Worm (Caenorhabditis elegans) whole organism, mixed stage, embryonic: Measurements from ENCODE around the gene F11C1.10.

ENCODE experiments used
- M03D4.4 ChIP-seq: sonication (generic microtip); optimal IDR thresholded peaks from 2 replicates; lab custom pipeline; 2017; ENCODE audit warnings: mild to moderate bottlenecking, missing genetic modification characterization, missing compliant biosample characterization
- bed-3 ChIP-seq: fragments of 200-800 bp; sonication (Bioruptor generic); optimal IDR thresholded peaks from 3 replicates; lab custom pipeline; 2018; ENCODE audit warnings: mild to moderate bottlenecking, missing genetic modification characterization, moderate library complexity, missing compliant biosample characterization
- blmp-1 ChIP-seq: fragments of 150-350 bp; optimal IDR thresholded peaks from 2 replicates; lab custom pipeline; 2014; ENCODE audit warnings: missing biosample characterization, missing genetic modification characterization
- ceh-39 ChIP-seq: fragments of 150-350 bp; optimal IDR thresholded peaks from 2 replicates; lab custom pipeline; 2014; ENCODE audit warnings: missing biosample characterization, missing genetic modification characterization
- ceh-43 ChIP-seq: fragments of 200-800 bp; sonication (Bioruptor generic); optimal IDR thresholded peaks from 2 replicates; lab custom pipeline; 2018; ENCODE audit warnings: mild to moderate bottlenecking, missing genetic modification characterization, moderate library complexity, missing compliant biosample characterization
- ceh-83 ChIP-seq: fragments of 200-800 bp; sonication (Bioruptor generic); optimal IDR thresholded peaks from 2 replicates; lab custom pipeline; 2018; ENCODE audit warnings: mild to moderate bottlenecking, missing genetic modification characterization, missing compliant biosample characterization
- ces-1 ChIP-seq: fragments of 150-350 bp; optimal IDR thresholded peaks from 2 replicates; lab custom pipeline; 2014; ENCODE audit warnings: missing biosample characterization, missing genetic modification reagents, missing genetic modification characterization
- cnd-1 ChIP-seq: fragments of 200-800 bp; sonication (Bioruptor generic); optimal IDR thresholded peaks from 2 replicates; lab custom pipeline; 2018; ENCODE audit warnings: mild to moderate bottlenecking, missing genetic modification characterization, missing compliant biosample characterization
- drap-1 ChIP-seq: fragments of 200-800 bp; sonication (Bioruptor generic); optimal IDR thresholded peaks from 3 replicates; lab custom pipeline; 2018; ENCODE audit warnings: mild to moderate bottlenecking, missing genetic modification characterization, missing compliant biosample characterization
- elt-1 ChIP-seq: sonication (generic microtip); optimal IDR thresholded peaks from 2 replicates; lab custom pipeline; 2017; ENCODE audit warnings: missing genetic modification characterization, mild to moderate bottlenecking, missing compliant biosample characterization, antibody characterized with exemption, moderate library complexity, borderline replicate concordance; ENCODE audit not compliant: insufficient read depth
- elt-3 ChIP-seq: fragments of 150-350 bp; optimal IDR thresholded peaks from 2 replicates; lab custom pipeline; 2014; ENCODE audit warnings: missing biosample characterization, missing genetic modification characterization
- flh-1 ChIP-seq: fragments of 200-800 bp; sonication (Bioruptor generic); optimal IDR thresholded peaks from 2 replicates; lab custom pipeline; 2018; ENCODE audit warnings: mild to moderate bottlenecking, missing genetic modification characterization, moderate library complexity, missing compliant biosample characterization
- ham-2 ChIP-seq: fragments of 200-800 bp; sonication (Bioruptor generic); optimal IDR thresholded peaks from 2 replicates; lab custom pipeline; 2018; ENCODE audit warnings: mild to moderate bottlenecking, missing genetic modification characterization, missing compliant biosample characterization
- hlh-1 ChIP-seq: fragments of 150-350 bp; optimal IDR thresholded peaks from 2 replicates; lab custom pipeline; 2014; ENCODE audit warnings: missing biosample characterization, missing genetic modification reagents, missing genetic modification characterization
- lin-13 ChIP-seq: fragments of 150-350 bp; optimal IDR thresholded peaks from 2 replicates; lab custom pipeline; 2014; ENCODE audit warnings: missing biosample characterization, missing genetic modification characterization
- lin-32 ChIP-seq: fragments of 200-800 bp; sonication (Bioruptor generic); optimal IDR thresholded peaks from 2 replicates; lab custom pipeline; 2018; ENCODE audit warnings: mild to moderate bottlenecking, missing genetic modification characterization, missing compliant biosample characterization
- lsy-2 ChIP-seq: fragments of 150-350 bp; optimal IDR thresholded peaks from 2 replicates; lab custom pipeline; 2014; ENCODE audit warnings: missing biosample characterization, missing genetic modification characterization
- mab-5 ChIP-seq: fragments of 150-350 bp; optimal IDR thresholded peaks from 2 replicates; lab custom pipeline; 2014; ENCODE audit warnings: missing biosample characterization, missing genetic modification characterization
- mep-1 ChIP-seq: fragments of 150-350 bp; optimal IDR thresholded peaks from 2 replicates; lab custom pipeline; 2017; ENCODE audit warnings: missing biosample characterization, missing genetic modification reagents, missing genetic modification characterization, inconsistent platforms
- mls-2 ChIP-seq: sonication (generic microtip); optimal IDR thresholded peaks from 2 replicates; lab custom pipeline; 2016; ENCODE audit warnings: mild to moderate bottlenecking, missing genetic modification characterization, moderate library complexity, missing compliant biosample characterization
- nhr-12 ChIP-seq: fragments of 150-350 bp; optimal IDR thresholded peaks from 2 replicates; lab custom pipeline; 2014; ENCODE audit warnings: missing biosample characterization, missing genetic modification characterization
- nhr-2 ChIP-seq: fragments of 150-350 bp; optimal IDR thresholded peaks from 2 replicates; lab custom pipeline; 2014; ENCODE audit warnings: missing biosample characterization, missing genetic modification characterization
- nhr-237 ChIP-seq: fragments of 150-350 bp; optimal IDR thresholded peaks from 2 replicates; lab custom pipeline; 2014; ENCODE audit warnings: missing biosample characterization, missing genetic modification characterization
- nhr-28 ChIP-seq: fragments of 150-350 bp; optimal IDR thresholded peaks from 2 replicates; lab custom pipeline; 2014; ENCODE audit warnings: missing biosample characterization, missing genetic modification characterization
- nhr-76 ChIP-seq: sonication (generic microtip); optimal IDR thresholded peaks from 2 replicates; lab custom pipeline; 2017; ENCODE audit warnings: missing biosample characterization, missing genetic modification characterization
- pha-4 ChIP-seq: fragments of 150-350 bp; optimal IDR thresholded peaks from 2 replicates; lab custom pipeline; 2018; ENCODE audit warnings: missing biosample characterization, missing genetic modification reagents, missing genetic modification characterization
- sem-2 ChIP-seq: fragments of 200-800 bp; sonication (Bioruptor generic); optimal IDR thresholded peaks from 2 replicates; lab custom pipeline; 2018; ENCODE audit warnings: mild to moderate bottlenecking, missing genetic modification characterization, missing compliant biosample characterization
- snpc-4 ChIP-seq: fragments of 150-350 bp; optimal IDR thresholded peaks from 2 replicates; lab custom pipeline; 2014; ENCODE audit warnings: missing biosample characterization, missing genetic modification characterization
- sptf-1 ChIP-seq: sonication (generic microtip); optimal IDR thresholded peaks from 2 replicates; lab custom pipeline; 2017; ENCODE audit warnings: mild to moderate bottlenecking, missing genetic modification characterization, moderate library complexity, missing compliant biosample characterization
- tbx-8 ChIP-seq: fragments of 200-800 bp; sonication (Bioruptor generic); optimal IDR thresholded peaks from 2 replicates; lab custom pipeline; 2018; ENCODE audit warnings: mild to moderate bottlenecking, missing genetic modification characterization, moderate library complexity, missing compliant biosample characterization
- unc-120 ChIP-seq: sonication (generic microtip); optimal IDR thresholded peaks from 2 replicates; lab custom pipeline; 2017; ENCODE audit warnings: missing genetic modification characterization, missing compliant biosample characterization; ENCODE audit not compliant: poor library complexity, severe bottlenecking
- unc-39 ChIP-seq: fragments of 150-350 bp; optimal IDR thresholded peaks from 2 replicates; lab custom pipeline; 2014; ENCODE audit warnings: missing biosample characterization, missing genetic modification characterization
- unc-62 ChIP-seq: fragments of 150-350 bp; optimal IDR thresholded peaks from 2 replicates; lab custom pipeline; 2014; ENCODE audit warnings: missing biosample characterization, missing genetic modification reagents, missing genetic modification characterization
- zip-8 ChIP-seq: fragments of 150-350 bp; optimal IDR thresholded peaks from 2 replicates; lab custom pipeline; 2014; ENCODE audit warnings: missing biosample characterization, missing genetic modification characterization
- ztf-11 ChIP-seq: fragments of 150-350 bp; optimal IDR thresholded peaks from 2 replicates; lab custom pipeline; 2014; ENCODE audit warnings: missing biosample characterization, missing genetic modification characterization

Gene F11C1.10

DNA sequence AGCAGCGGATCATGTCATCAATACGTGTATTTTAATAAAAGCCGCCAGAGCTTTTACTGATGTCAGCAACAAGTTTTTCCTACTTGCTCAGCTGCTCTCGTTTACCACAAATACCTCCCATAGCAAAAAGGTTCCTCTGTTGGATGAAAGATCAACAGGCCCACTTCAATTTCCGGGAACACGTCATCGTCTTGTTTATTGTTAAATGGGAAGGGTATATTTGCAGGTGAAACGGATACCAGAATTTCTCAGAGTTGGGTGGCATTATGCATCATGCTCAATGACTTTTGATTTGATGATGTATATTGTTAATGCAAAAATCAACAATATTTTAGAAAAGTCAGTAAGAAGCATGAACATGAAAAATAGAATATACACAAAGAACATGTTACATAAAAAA lies 25.7 kb upstream of the F11C1.10 start:
- TF ChIP-seq flh-1 (GFP tag; lab: Kevin White, UChicago): no peak
- no peak for TF ChIP-seq ztf-11
- TF ChIP-seq lin-32 (GFP tag; lab: Kevin White, UChicago): no peak
- no peak for TF ChIP-seq ham-2 (GFP tag; lab: Kevin White, UChicago)
- TF ChIP-seq pha-4 (tag; lab: Kevin White, UChicago): no peak
- TF ChIP-seq mab-5 (tag; lab: Kevin White, UChicago): no peak
- no peak for TF ChIP-seq elt-3 (tag; lab: Kevin White, UChicago)
- TF ChIP-seq nhr-12 (tag; lab: Kevin White, UChicago): no peak
- TF ChIP-seq M03D4.4: no peak
- TF ChIP-seq nhr-237 (tag; lab: Kevin White, UChicago): no peak
- TF ChIP-seq hlh-1: no peak

DNA sequence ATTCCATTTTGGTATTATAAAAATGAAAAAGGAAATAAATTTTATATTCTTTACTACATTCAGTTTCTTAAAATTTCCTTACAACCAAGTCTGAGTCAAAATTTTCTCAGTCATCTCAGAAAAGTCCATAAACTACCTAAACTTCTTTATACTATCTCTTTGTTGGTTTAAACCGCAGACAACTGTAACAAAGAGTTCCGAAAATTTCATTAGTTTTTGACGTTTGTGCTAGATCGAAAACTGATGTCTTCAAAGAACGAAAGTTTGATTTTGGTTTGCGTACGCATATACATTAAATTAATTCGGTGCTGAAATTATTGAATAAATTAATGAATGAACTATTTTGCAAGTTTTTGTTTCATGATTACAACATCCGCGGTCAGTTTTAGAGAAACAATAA lies 18.0 kb upstream of the F11C1.10 start:
- TF ChIP-seq elt-3 (tag; lab: Kevin White, UChicago): no peak
- TF ChIP-seq elt-1 (tag; lab: Kevin White, UChicago): no peak
- no peak for TF ChIP-seq sptf-1 (tag; lab: Kevin White, UChicago)
- TF ChIP-seq mab-5 (tag; lab: Kevin White, UChicago): no peak
- no peak for TF ChIP-seq ceh-39 (tag; lab: Kevin White, UChicago)
- no peak for TF ChIP-seq unc-62
- no peak for TF ChIP-seq ceh-83 (GFP tag; lab: Kevin White, UChicago)
- TF ChIP-seq nhr-12 (tag; lab: Kevin White, UChicago): no peak
- TF ChIP-seq ceh-43: no peak
- TF ChIP-seq unc-39 (tag; lab: Kevin White, UChicago): no peak
- TF ChIP-seq nhr-2 (tag; lab: Kevin White, UChicago): no peak
- no peak for TF ChIP-seq mls-2 (tag; lab: Kevin White, UChicago)
- TF ChIP-seq M03D4.4: no peak
- TF ChIP-seq bed-3 (GFP tag; lab: Kevin White, UChicago): no peak
- TF ChIP-seq mep-1: no peak
- TF ChIP-seq hlh-1: no peak

DNA sequence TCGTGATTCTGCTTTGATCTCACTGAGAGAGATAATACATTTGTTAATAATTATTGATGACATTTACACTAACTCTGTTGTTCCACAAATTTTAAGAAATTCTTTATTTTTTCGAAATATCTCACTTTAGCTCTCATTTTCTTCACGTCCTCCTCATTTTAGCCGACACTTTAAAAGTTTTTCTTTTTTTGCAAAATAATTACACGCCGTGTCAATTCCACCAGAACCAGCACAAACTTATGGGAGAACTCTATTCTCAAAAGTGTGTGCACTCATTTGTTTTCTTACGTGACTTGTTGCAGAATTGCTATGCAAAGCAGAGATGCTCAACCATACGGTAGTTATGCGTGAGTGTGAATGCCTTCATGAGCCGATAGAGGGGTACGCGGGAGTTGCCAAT lies 11.7 kb upstream of the F11C1.10 start, which contains the start of gene frpr-2:
Gene frpr-2 (plus strand): TSS at position 301 of the 400 bp plus-strand sequence.
- TF ChIP-seq pha-4 (tag; lab: Kevin White, UChicago) (no peak), cnd-1 (tag; lab: Kevin White, UChicago) (no peak), unc-62 (no peak), blmp-1 (tag; lab: Kevin White, UChicago) (no peak), elt-1 (tag; lab: Kevin White, UChicago) (no peak), nhr-76 (tag; lab: Kevin White, UChicago) (no peak), flh-1 (GFP tag; lab: Kevin White, UChicago) (no peak), mep-1 (no peak), ceh-83 (GFP tag; lab: Kevin White, UChicago) (no peak), lin-32 (GFP tag; lab: Kevin White, UChicago) (no peak), lin-13 (tag; lab: Kevin White, UChicago) (no peak), ceh-39 (tag; lab: Kevin White, UChicago) (no peak), unc-39 (tag; lab: Kevin White, UChicago) (no peak), mls-2 (tag; lab: Kevin White, UChicago) (no peak), sptf-1 (tag; lab: Kevin White, UChicago) (no peak), mab-5 (tag; lab: Kevin White, UChicago) (no peak), elt-3 (tag; lab: Kevin White, UChicago) (no peak), nhr-237 (tag; lab: Kevin White, UChicago) (no peak), ceh-43 (no peak), M03D4.4 (no peak)

DNA sequence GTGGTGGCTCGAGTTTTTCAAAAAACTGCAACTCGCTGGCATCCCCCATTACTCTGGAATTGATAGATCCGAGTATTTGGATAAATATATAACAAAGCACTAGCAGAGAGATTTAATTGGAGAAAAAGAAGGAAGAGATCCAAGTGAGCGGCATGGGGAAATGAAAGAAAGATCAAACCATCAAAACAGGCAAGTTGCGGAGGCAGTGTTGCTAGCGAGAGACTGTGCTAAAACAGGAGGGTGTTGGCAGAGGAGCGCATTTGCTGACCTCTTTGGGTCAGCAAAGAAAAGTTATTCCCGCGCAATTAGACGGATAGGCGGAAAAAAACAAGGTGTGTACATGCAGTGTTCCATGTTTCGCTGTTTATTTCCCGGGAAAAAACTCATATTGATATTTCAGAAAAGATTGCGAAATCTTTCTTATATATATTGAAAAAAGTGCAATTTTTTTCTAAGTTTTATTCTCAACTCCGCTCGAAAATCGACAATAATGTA lies 1.2 kb upstream of the F11C1.10 start, which contains the start of gene ppk-3:
Gene ppk-3 (minus strand): TSS at position 51 of the 495 bp plus-strand sequence.
- peak; percentile 36 for TF ChIP-seq nhr-237 (tag; lab: Kevin White, UChicago)
- TF ChIP-seq unc-62: no peak
- TF ChIP-seq nhr-28: no peak
- TF ChIP-seq ces-1: no peak
- TF ChIP-seq M03D4.4: peak; percentile 5
- no peak for TF ChIP-seq lsy-2 (tag; lab: Kevin White, UChicago)
- TF ChIP-seq ham-2 (GFP tag; lab: Kevin White, UChicago): no peak
- TF ChIP-seq ceh-83 (GFP tag; lab: Kevin White, UChicago): no peak
- no peak for TF ChIP-seq elt-3 (tag; lab: Kevin White, UChicago)
- no peak for TF ChIP-seq bed-3 (GFP tag; lab: Kevin White, UChicago)
- TF ChIP-seq mab-5 (tag; lab: Kevin White, UChicago): no peak
- peak; percentile 44 for TF ChIP-seq lin-13 (tag; lab: Kevin White, UChicago)
- no peak for TF ChIP-seq elt-1 (tag; lab: Kevin White, UChicago)
- no peak for TF ChIP-seq drap-1
- TF ChIP-seq pha-4 (tag; lab: Kevin White, UChicago): peak; percentile 40
- TF ChIP-seq cnd-1 (tag; lab: Kevin White, UChicago): no peak
- TF ChIP-seq zip-8 (tag; lab: Kevin White, UChicago): no peak
- no peak for TF ChIP-seq ceh-39 (tag; lab: Kevin White, UChicago)
- no peak for TF ChIP-seq lin-32 (GFP tag; lab: Kevin White, UChicago)
- no peak for TF ChIP-seq blmp-1 (tag; lab: Kevin White, UChicago)
- TF ChIP-seq nhr-12 (tag; lab: Kevin White, UChicago): no peak
- TF ChIP-seq tbx-8: no peak
- TF ChIP-seq mls-2 (tag; lab: Kevin White, UChicago): peak; percentile 38
- TF ChIP-seq flh-1 (GFP tag; lab: Kevin White, UChicago): no peak
- TF ChIP-seq sptf-1 (tag; lab: Kevin White, UChicago): no peak
- TF ChIP-seq sem-2 (GFP tag; lab: Kevin White, UChicago): no peak
- no peak for TF ChIP-seq snpc-4 (tag; lab: Kevin White, UChicago)
- peak; percentile 73 for TF ChIP-seq mep-1
- no peak for TF ChIP-seq ceh-43
- TF ChIP-seq nhr-2 (tag; lab: Kevin White, UChicago): no peak
- no peak for TF ChIP-seq ztf-11
- TF ChIP-seq unc-120 (tag; lab: Kevin White, UChicago): no peak
- TF ChIP-seq unc-39 (tag; lab: Kevin White, UChicago): no peak
- TF ChIP-seq nhr-76 (tag; lab: Kevin White, UChicago): no peak
- peak; percentile 5 for TF ChIP-seq hlh-1
